Fruit fly (Drosophila melanogaster): ENCODE measurements around the gene Ir7f.

Gene Ir7f

DNA sequence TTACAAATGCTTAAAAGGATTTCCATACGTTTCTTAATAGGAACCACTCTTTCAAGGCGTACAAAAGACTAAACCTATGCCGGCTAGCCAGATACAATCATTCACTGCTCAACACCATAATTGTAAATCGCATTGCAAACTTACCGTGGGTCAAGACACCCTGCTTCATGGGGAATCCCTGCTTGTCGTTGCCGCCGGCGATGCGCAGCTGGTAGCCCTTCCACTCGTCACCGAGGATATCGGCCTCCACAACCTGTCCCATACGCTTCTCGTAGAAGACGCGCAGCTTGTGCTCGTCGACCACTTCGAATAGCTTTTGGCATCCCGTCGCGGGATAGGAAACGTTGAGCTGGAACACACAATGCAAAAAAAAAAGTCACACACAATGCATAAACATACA is 16.8 kb upstream of the Ir7f start:
- TF ChIP-seq CG8478 (optimal IDR thresholded peaks at IDR 0.05) = no peak
- TF ChIP-seq CTCF (optimal IDR thresholded peaks at IDR 0.05) = no peak

dm6 chrX:7893411-7894122 is 9.7 kb upstream of the Ir7f start, which contains the start of the genes CG45089, ND-MNLL and p115:
Gene CG45089, minus strand, starts transcription at chrX:7893798.
Gene ND-MNLL, minus strand, starts transcription at chrX:7893798.
Gene p115, plus strand, starts transcription at chrX:7894031.
- TF ChIP-seq CTCF (optimal IDR thresholded peaks at IDR 0.05) (no peak), CG8478 (optimal IDR thresholded peaks at IDR 0.05) (no peak)

DNA sequence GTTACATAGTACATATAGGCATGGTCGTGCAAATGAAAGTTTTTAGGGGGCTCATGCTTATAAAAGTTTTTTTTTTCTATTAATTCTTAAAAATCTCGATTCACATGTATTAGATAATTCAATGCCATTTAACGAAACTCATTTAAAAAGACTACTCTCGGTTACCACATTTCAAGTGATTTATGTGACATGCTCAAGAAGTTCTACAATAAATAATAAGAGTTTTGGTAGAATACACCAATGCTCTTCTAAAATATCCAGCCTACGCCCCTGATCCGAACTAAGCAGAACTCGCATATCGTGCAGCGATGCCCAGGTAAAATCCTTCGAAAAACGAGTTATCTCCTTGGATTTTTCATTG is 8.7 kb upstream of the Ir7f start:
- no peak for TF ChIP-seq CTCF (optimal IDR thresholded peaks at IDR 0.05)
- no peak for TF ChIP-seq CG8478 (optimal IDR thresholded peaks at IDR 0.05)

DNA sequence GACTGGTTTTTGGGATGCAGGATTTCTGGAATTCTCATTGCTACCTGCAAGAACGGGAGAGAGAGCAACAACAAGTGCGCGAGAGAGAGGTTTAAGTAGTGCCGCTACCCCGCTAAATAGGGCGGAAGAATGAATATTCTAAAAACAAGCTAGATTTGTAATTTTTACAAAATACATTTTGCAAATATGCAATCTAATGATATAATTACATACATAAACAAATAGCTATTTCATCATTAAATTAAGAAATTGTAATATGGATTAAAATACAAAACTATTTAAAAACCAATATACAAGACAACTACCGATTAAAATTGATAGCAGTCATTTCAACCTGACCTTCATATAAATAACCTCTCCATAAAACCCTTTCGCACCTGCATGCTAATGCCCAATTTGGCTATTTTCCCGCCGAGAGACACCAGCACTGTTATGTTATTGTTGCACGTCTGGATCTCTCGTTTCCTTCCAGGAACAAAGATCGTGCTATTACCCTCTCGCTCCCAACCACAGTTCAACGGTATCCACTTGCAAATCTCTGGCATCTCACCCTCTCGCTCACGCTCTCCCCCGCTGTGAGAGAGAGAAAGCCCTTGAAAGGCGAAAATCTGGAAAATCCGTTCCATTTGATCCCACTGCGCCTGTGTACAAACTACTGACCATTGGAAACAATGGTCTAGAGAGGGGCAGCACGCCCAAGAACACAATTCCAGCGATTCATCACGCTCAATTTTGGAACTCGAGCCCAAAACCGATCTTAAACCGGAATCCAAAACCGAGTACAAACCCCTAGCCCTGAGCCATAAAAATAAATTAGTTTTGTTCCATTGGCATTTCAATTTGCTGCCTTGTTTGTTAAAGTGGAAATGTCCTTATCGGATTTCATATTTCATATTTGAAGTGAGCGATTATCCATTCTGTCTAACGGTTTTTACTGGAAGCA is 8.0 kb upstream of the Ir7f start, which contains the start of gene Nek2:
Nek2 (minus strand) TSS at position 51 of the 943 bp plus-strand sequence.
- TF ChIP-seq CTCF (optimal IDR thresholded peaks at IDR 0.05) (no peak), CG8478 (optimal IDR thresholded peaks at IDR 0.05) (no peak)

DNA sequence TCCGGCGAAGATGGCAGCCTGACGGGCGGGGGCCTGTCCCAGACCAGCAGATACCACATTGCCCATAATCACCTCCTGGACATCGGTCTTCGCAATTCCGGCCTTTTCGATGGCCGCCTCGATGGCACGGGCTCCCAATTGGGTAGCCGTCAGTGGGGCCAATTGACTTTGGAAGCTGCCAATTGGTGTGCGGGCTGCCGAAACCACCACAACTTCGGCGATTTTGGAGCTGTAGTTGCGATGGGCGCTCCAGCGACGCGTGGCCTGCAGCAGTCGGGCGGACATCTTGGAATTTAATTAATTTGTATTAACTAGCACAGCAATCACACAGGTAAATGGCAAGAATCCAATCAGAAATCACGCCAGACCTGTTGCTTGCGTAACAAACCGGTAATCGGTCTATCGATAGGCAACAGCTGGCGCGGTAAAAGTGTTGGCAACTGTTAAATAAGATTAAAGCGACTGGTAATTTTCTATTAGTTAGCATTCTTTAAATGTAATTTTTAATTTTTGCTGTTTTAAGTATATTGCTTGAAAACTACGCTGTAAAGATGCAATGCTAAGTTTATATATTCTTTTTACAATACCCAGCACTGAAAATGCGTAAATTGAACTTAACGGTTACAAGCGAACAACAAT is 4.7 kb upstream of the Ir7f start, which contains the start of gene Acat1:
Acat1 (minus strand) TSS at position 400 of the 639 bp plus-strand sequence.
- TF ChIP-seq CG8478 (optimal IDR thresholded peaks at IDR 0.05) = no peak

- TF ChIP-seq CG8478 (optimal IDR thresholded peaks at IDR 0.05) = no peak
- no peak for TF ChIP-seq CTCF (optimal IDR thresholded peaks at IDR 0.05)
Observed at dm6 chrX:7884360-7884759, 534 bp upstream of the Ir7f start, which contains the start of gene Ir7g. Gene Ir7g, plus strand, starts transcription at chrX:7884660.

DNA sequence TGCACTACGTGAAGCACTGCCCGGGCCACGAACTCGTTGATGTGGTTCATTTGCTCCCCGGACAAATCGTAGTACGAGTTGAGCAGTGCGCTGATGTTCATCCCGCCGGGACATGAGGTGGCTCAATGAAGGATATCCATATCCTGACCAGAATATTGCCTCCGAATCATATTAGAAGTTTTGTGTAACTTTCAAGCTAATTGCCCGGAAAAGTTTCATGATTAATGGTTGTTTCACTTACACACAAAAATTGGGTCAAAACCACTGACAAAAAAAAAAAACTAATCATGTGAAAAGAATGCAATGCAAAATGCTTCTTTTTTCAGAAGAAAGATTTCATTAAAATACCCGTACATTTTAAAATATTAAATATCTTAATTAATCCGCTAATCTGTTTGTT is 2.2 kb downstream of the Ir7f start, which contains the start of gene Ir7e:
Ir7e (minus strand) TSS at position 101 of the 400 bp plus-strand sequence.
- TF ChIP-seq CG8478 (optimal IDR thresholded peaks at IDR 0.05) (no peak), CTCF (optimal IDR thresholded peaks at IDR 0.05) (no peak)

- no peak for TF ChIP-seq CG8478 (optimal IDR thresholded peaks at IDR 0.05)
- TF ChIP-seq CTCF (optimal IDR thresholded peaks at IDR 0.05) = no peak
Observed at dm6 chrX:7878736-7879135, 5.1 kb downstream of the Ir7f start, which contains the start of gene Ir7d. Gene Ir7d, minus strand, starts transcription at chrX:7878836.

- TF ChIP-seq CTCF (optimal IDR thresholded peaks at IDR 0.05) (no peak), CG8478 (optimal IDR thresholded peaks at IDR 0.05) (no peak)
Observed at dm6 chrX:7874094-7874493, 9.7 kb downstream of the Ir7f start, which contains the start of gene Ir7c. Gene Ir7c, plus strand, starts transcription at chrX:7874394.

- TF ChIP-seq CG8478 (optimal IDR thresholded peaks at IDR 0.05) (no peak), CTCF (optimal IDR thresholded peaks at IDR 0.05) (no peak)
Observed at dm6 chrX:7873172-7873930, 10.5 kb downstream of the Ir7f start, which contains the start of gene dec. Gene dec, minus strand, starts transcription at chrX:7873222.

- TF ChIP-seq CTCF (optimal IDR thresholded peaks at IDR 0.05) (no peak), CG8478 (optimal IDR thresholded peaks at IDR 0.05) (no peak)
Observed at dm6 chrX:7866868-7867267, 17.0 kb downstream of the Ir7f start, which contains the start of gene Ir7b. Gene Ir7b, minus strand, starts transcription at chrX:7866968.

dm6 chrX:7857873-7858272 is 26.0 kb downstream of the Ir7f start, which contains the start of gene CG1409:
Gene CG1409, plus strand, starts transcription at chrX:7858173.
- TF ChIP-seq CTCF (optimal IDR thresholded peaks at IDR 0.05) (no peak), CG8478 (optimal IDR thresholded peaks at IDR 0.05) (no peak)

DNA sequence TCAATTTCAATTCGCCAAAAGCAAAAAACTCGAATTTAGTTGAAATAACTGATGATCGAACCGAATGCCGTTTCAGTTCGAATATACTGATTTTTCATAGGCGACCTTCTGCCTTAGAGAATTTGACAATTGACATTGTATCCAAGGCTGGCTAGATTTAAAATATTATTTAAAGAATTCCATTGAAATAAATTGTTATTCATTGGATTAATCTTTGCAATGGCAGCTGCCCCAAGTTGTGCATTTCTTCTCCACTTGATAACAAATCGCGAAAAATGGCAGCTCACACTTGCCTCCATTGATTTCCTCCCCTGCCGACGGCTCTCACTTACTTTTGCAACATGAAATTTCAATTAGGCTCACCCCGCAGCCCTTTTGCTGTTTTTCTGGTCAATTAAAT is 29.7 kb downstream of the Ir7f start, which contains the start of gene CG10920:
CG10920 (minus strand) TSS at position 101 of the 400 bp plus-strand sequence.
- TF ChIP-seq CTCF (optimal IDR thresholded peaks at IDR 0.05) = no peak
- TF ChIP-seq CG8478 (optimal IDR thresholded peaks at IDR 0.05) = no peak

Measured in S2 (cell line).